Worm (Caenorhabditis elegans) whole organism, L2 larva: ENCODE measurements around the gene gpa-7.

ENCODE experiments used
- C34F6.9 ChIP-seq: fragments of 150-350 bp; optimal IDR thresholded peaks from 2 replicates; lab custom pipeline; 2014; ENCODE audit warnings: missing biosample characterization, missing genetic modification characterization
- F13H6.1 ChIP-seq: sonication (generic microtip); optimal IDR thresholded peaks from 2 replicates; lab custom pipeline; 2016; ENCODE audit warnings: missing genetic modification characterization, missing compliant biosample characterization
- R02D3.7 ChIP-seq: fragments of 150-350 bp; optimal IDR thresholded peaks from 2 replicates; lab custom pipeline; 2014; ENCODE audit warnings: missing biosample characterization, missing genetic modification characterization
- ZK546.5 ChIP-seq: sonication (generic microtip); optimal IDR thresholded peaks from 2 replicates; lab custom pipeline; 2017; ENCODE audit warnings: missing biosample characterization, missing genetic modification characterization
- alr-1 ChIP-seq: fragments of 150-350 bp; optimal IDR thresholded peaks from 2 replicates; lab custom pipeline; 2014; ENCODE audit warnings: missing biosample characterization, missing genetic modification characterization
- aly-2 ChIP-seq: fragments of 150-350 bp; optimal IDR thresholded peaks from 2 replicates; lab custom pipeline; 2014; ENCODE audit warnings: missing biosample characterization, missing genetic modification characterization
- ama-1 ChIP-seq: fragments of 150-350 bp; optimal IDR thresholded peaks from 2 replicates; lab custom pipeline; 2018; ENCODE audit warnings: inconsistent platforms
- blmp-1 ChIP-seq: sonication (generic microtip); optimal IDR thresholded peaks from 2 replicates; lab custom pipeline; 2017; ENCODE audit warnings: missing genetic modification characterization, mild to moderate bottlenecking, missing compliant biosample characterization, antibody characterized with exemption, moderate library complexity; ENCODE audit not compliant: insufficient read depth
- ceh-16 ChIP-seq: fragments of 150-350 bp; optimal IDR thresholded peaks from 2 replicates; lab custom pipeline; 2014; ENCODE audit warnings: missing biosample characterization, missing genetic modification characterization
- ceh-82 ChIP-seq: fragments of 150-350 bp; optimal IDR thresholded peaks from 2 replicates; lab custom pipeline; 2014; ENCODE audit warnings: missing biosample characterization, missing genetic modification characterization
- crh-2 ChIP-seq: sonication (generic microtip); optimal IDR thresholded peaks from 2 replicates; lab custom pipeline; 2017; ENCODE audit warnings: missing biosample characterization, missing genetic modification characterization
- dmd-4 ChIP-seq: sonication (generic microtip); optimal IDR thresholded peaks from 2 replicates; lab custom pipeline; 2017; ENCODE audit warnings: missing biosample characterization, missing genetic modification characterization
- egl-27 ChIP-seq: sonication (generic microtip); optimal IDR thresholded peaks from 3 replicates; lab custom pipeline; 2017; ENCODE audit warnings: missing biosample characterization, missing genetic modification reagents, missing genetic modification characterization
- elt-1 ChIP-seq: fragments of 150-350 bp; optimal IDR thresholded peaks from 2 replicates; lab custom pipeline; 2014; ENCODE audit warnings: missing biosample characterization, missing genetic modification characterization
- elt-3 ChIP-seq: sonication (generic microtip); optimal IDR thresholded peaks from 2 replicates; lab custom pipeline; 2017; ENCODE audit warnings: missing biosample characterization, missing genetic modification characterization
- fos-1 ChIP-seq: fragments of 150-350 bp; optimal IDR thresholded peaks from 2 replicates; lab custom pipeline; 2014; ENCODE audit warnings: missing biosample characterization, missing genetic modification characterization
- gmeb-1 ChIP-seq: fragments of 150-350 bp; optimal IDR thresholded peaks from 2 replicates; lab custom pipeline; 2014; ENCODE audit warnings: missing biosample characterization, missing genetic modification characterization
- lin-11 ChIP-seq: fragments of 150-350 bp; sonication (generic microtip); optimal IDR thresholded peaks from 2 replicates; lab custom pipeline; 2014; ENCODE audit warnings: missing biosample characterization, missing genetic modification characterization, inconsistent platforms, mixed read lengths
- lin-13 ChIP-seq: fragments of 150-350 bp; optimal IDR thresholded peaks from 2 replicates; lab custom pipeline; 2014; ENCODE audit warnings: missing biosample characterization, missing genetic modification reagents, missing genetic modification characterization
- lin-39 ChIP-seq: fragments of 150-350 bp; optimal IDR thresholded peaks from 2 replicates; lab custom pipeline; 2014; ENCODE audit warnings: missing biosample characterization, missing genetic modification reagents, missing genetic modification characterization
- lsy-2 ChIP-seq, 2 experiments: fragments of 150-350 bp in 1 of 2; sonication (generic microtip) in 1 of 2; optimal IDR thresholded peaks; 2 replicates each; lab custom pipeline; 2014 to 2017; ENCODE audit warnings: missing biosample characterization in 2 of 2, missing genetic modification characterization in 2 of 2
- mab-5 ChIP-seq: fragments of 150-350 bp; optimal IDR thresholded peaks from 2 replicates; lab custom pipeline; 2014; ENCODE audit warnings: missing biosample characterization, missing genetic modification characterization
- mbf-1 ChIP-seq: sonication (generic microtip); optimal IDR thresholded peaks from 2 replicates; lab custom pipeline; 2017; ENCODE audit warnings: missing biosample characterization, missing genetic modification characterization
- mdl-1 ChIP-seq, 2 experiments: fragments of 150-350 bp in 1 of 2; sonication (generic microtip) in 1 of 2; optimal IDR thresholded peaks; 2 replicates each; lab custom pipeline; 2017; ENCODE audit warnings: missing biosample characterization in 2 of 2, missing genetic modification characterization in 2 of 2
- nhr-10 ChIP-seq: sonication (generic microtip); optimal IDR thresholded peaks from 2 replicates; lab custom pipeline; 2017; ENCODE audit warnings: missing biosample characterization, missing genetic modification characterization
- nhr-11 ChIP-seq: fragments of 150-350 bp; optimal IDR thresholded peaks from 2 replicates; lab custom pipeline; 2014; ENCODE audit warnings: missing biosample characterization, missing genetic modification characterization
- nhr-12 ChIP-seq: fragments of 150-350 bp; optimal IDR thresholded peaks from 2 replicates; lab custom pipeline; 2014; ENCODE audit warnings: missing biosample characterization, missing genetic modification characterization
- nhr-129 ChIP-seq: fragments of 150-350 bp; optimal IDR thresholded peaks from 2 replicates; lab custom pipeline; 2014; ENCODE audit warnings: missing biosample characterization, missing genetic modification characterization
- nhr-21 ChIP-seq: fragments of 150-350 bp; optimal IDR thresholded peaks from 2 replicates; lab custom pipeline; 2014; ENCODE audit warnings: missing biosample characterization, missing genetic modification characterization
- nhr-237 ChIP-seq: fragments of 150-350 bp; optimal IDR thresholded peaks from 2 replicates; lab custom pipeline; 2014; ENCODE audit warnings: missing biosample characterization, missing genetic modification characterization
- nhr-25 ChIP-seq: fragments of 150-350 bp; sonication (generic microtip); optimal IDR thresholded peaks from 3 replicates; lab custom pipeline; 2014; ENCODE audit warnings: missing biosample characterization, missing genetic modification characterization
- nhr-6 ChIP-seq: fragments of 150-350 bp; optimal IDR thresholded peaks from 2 replicates; lab custom pipeline; 2014; ENCODE audit warnings: missing biosample characterization, missing genetic modification characterization
- nhr-77 ChIP-seq: fragments of 150-350 bp; optimal IDR thresholded peaks from 2 replicates; lab custom pipeline; 2014; ENCODE audit warnings: missing biosample characterization, missing genetic modification characterization
- peb-1 ChIP-seq: fragments of 150-350 bp; optimal IDR thresholded peaks from 2 replicates; lab custom pipeline; 2014; ENCODE audit warnings: missing biosample characterization, missing genetic modification characterization
- sem-4 ChIP-seq: fragments of 150-350 bp; optimal IDR thresholded peaks from 2 replicates; lab custom pipeline; 2014; ENCODE audit warnings: missing biosample characterization, missing genetic modification reagents, missing genetic modification characterization
- skn-1 ChIP-seq: sonication (generic microtip); optimal IDR thresholded peaks from 2 replicates; lab custom pipeline; 2017; ENCODE audit warnings: missing biosample characterization, missing genetic modification characterization
- sma-3 ChIP-seq: sonication (generic microtip); optimal IDR thresholded peaks from 2 replicates; lab custom pipeline; 2016; ENCODE audit warnings: missing genetic modification reagents, missing genetic modification characterization, missing compliant biosample characterization
- sma-9 ChIP-seq, 2 experiments: fragments of 150-350 bp in 1 of 2; sonication (generic microtip) in 1 of 2; optimal IDR thresholded peaks; 2 replicates each; lab custom pipeline; 2014 to 2016; ENCODE audit warnings: missing genetic modification characterization in 2 of 2, mild to moderate bottlenecking in 1 of 2, missing biosample characterization in 1 of 2, missing compliant biosample characterization in 1 of 2, missing genetic modification reagents in 1 of 2, moderate library complexity in 1 of 2
- snpc-4 ChIP-seq: fragments of 150-350 bp; optimal IDR thresholded peaks from 2 replicates; lab custom pipeline; 2014; ENCODE audit warnings: missing biosample characterization, missing genetic modification characterization
- unc-39 ChIP-seq: fragments of 150-350 bp; optimal IDR thresholded peaks from 2 replicates; lab custom pipeline; 2014; ENCODE audit warnings: missing biosample characterization, missing genetic modification characterization
- unc-55 ChIP-seq: fragments of 150-350 bp; sonication (generic microtip); optimal IDR thresholded peaks from 3 replicates; lab custom pipeline; 2014; ENCODE audit warnings: missing biosample characterization, missing genetic modification reagents, missing genetic modification characterization
- unc-62 ChIP-seq: fragments of 150-350 bp; optimal IDR thresholded peaks from 2 replicates; lab custom pipeline; 2014; ENCODE audit warnings: missing biosample characterization, missing genetic modification reagents, missing genetic modification characterization
- zag-1 ChIP-seq: fragments of 150-350 bp; optimal IDR thresholded peaks from 2 replicates; lab custom pipeline; 2014; ENCODE audit warnings: missing biosample characterization, missing genetic modification characterization
- ztf-1 ChIP-seq: fragments of 200-800 bp; sonication (Bioruptor generic); conservative IDR thresholded peaks from 2 replicates; pipeline ENCODE4 v1.3.6; 2022; ENCODE audit warnings: missing genetic modification characterization, missing compliant biosample characterization
- ztf-11 ChIP-seq: sonication (generic microtip); optimal IDR thresholded peaks from 2 replicates; lab custom pipeline; 2017; ENCODE audit warnings: missing biosample characterization, missing genetic modification characterization
- ztf-4 ChIP-seq: fragments of 150-350 bp; optimal IDR thresholded peaks from 2 replicates; lab custom pipeline; 2014; ENCODE audit warnings: missing biosample characterization, missing genetic modification characterization

The gpa-7 gene

ce11 chrIV:10424535-10424934 lies 20.7 kb downstream of the gpa-7 start, which contains the start of gene F13B12.1:
Gene F13B12.1, minus strand, starts transcription at chrIV:10424635.
- TF ChIP-seq ceh-16 (tag; lab: Kevin White, UChicago) (no peak), egl-27 (tag; lab: Kevin White, UChicago) (no peak), alr-1 (tag; lab: Kevin White, UChicago) (no peak), elt-3 (no peak), nhr-21 (no peak), unc-62 (GFP tag; lab: Kevin White, UChicago) (no peak), ZK546.5 (tag; lab: Kevin White, UChicago) (no peak), mab-5 (tag; lab: Kevin White, UChicago) (no peak), gmeb-1 (tag; lab: Kevin White, UChicago) (no peak), sma-9 (GFP tag; optimal IDR thresholded peaks at IDR 0.05; lab: Kevin White, UChicago) (no peak), sma-9 (tag; optimal IDR thresholded peaks at IDR 0.05; lab: Kevin White, UChicago) (no peak), lin-13 (GFP tag; lab: Kevin White, UChicago) (no peak), fos-1 (no peak)

ce11 chrIV:10425129-10425528 lies 21.3 kb downstream of the gpa-7 start:
- no peak for TF ChIP-seq ztf-4 (tag; lab: Kevin White, UChicago)
- TF ChIP-seq ama-1 (lab: Kevin White, UChicago): no peak
- TF ChIP-seq crh-2 (tag; lab: Kevin White, UChicago): peak; percentile 6
- no peak for TF ChIP-seq snpc-4
- no peak for TF ChIP-seq lin-11 (tag; lab: Kevin White, UChicago)
- TF ChIP-seq unc-55 (GFP tag; lab: Kevin White, UChicago): peak; percentile 47
- TF ChIP-seq blmp-1: no peak
- no peak for TF ChIP-seq sma-3 (GFP tag; lab: Kevin White, UChicago)
- TF ChIP-seq nhr-10 (tag; lab: Kevin White, UChicago): no peak
- no peak for TF ChIP-seq lin-39 (tag; lab: Kevin White, UChicago)
- no peak for TF ChIP-seq sma-9 (GFP tag; optimal IDR thresholded peaks at IDR 0.05; lab: Kevin White, UChicago)
- TF ChIP-seq sma-9 (tag; optimal IDR thresholded peaks at IDR 0.05; lab: Kevin White, UChicago): no peak
- TF ChIP-seq mbf-1 (tag; lab: Kevin White, UChicago): no peak
- TF ChIP-seq nhr-77 (tag; lab: Kevin White, UChicago): no peak
- peak; percentile 21 for TF ChIP-seq fos-1
- TF ChIP-seq elt-3: no peak
- peak; percentile 37 for TF ChIP-seq C34F6.9
- TF ChIP-seq nhr-6 (tag; lab: Kevin White, UChicago): no peak
- no peak for TF ChIP-seq nhr-25 (tag; lab: Kevin White, UChicago)
- TF ChIP-seq mab-5 (tag; lab: Kevin White, UChicago): no peak
- TF ChIP-seq nhr-11 (tag; lab: Kevin White, UChicago): no peak
- TF ChIP-seq ztf-11 (tag; lab: Kevin White, UChicago): no peak
- TF ChIP-seq nhr-129 (tag; lab: Kevin White, UChicago): peak; percentile 24
- peak; percentile 24 for TF ChIP-seq F13H6.1
- TF ChIP-seq lsy-2 (tag; optimal IDR thresholded peaks at IDR 0.05; lab: Kevin White, UChicago): peak in 1 of 2 experiments; percentile 53
- no peak for TF ChIP-seq zag-1
- TF ChIP-seq peb-1 (tag; lab: Kevin White, UChicago): no peak
- no peak for TF ChIP-seq sem-4 (tag; lab: Kevin White, UChicago)
- no peak for TF ChIP-seq nhr-21
- no peak for TF ChIP-seq nhr-237 (tag; lab: Kevin White, UChicago)
- TF ChIP-seq egl-27 (tag; lab: Kevin White, UChicago): no peak
- TF ChIP-seq R02D3.7 (tag; lab: Kevin White, UChicago): no peak
- no peak for TF ChIP-seq ztf-1 (GFP tag; lab: Robert Waterston, UW)
- no peak for TF ChIP-seq aly-2
- no peak for TF ChIP-seq nhr-12 (tag; lab: Kevin White, UChicago)
- TF ChIP-seq gmeb-1 (tag; lab: Kevin White, UChicago): no peak
- no peak for TF ChIP-seq skn-1 (tag; lab: Kevin White, UChicago)
- TF ChIP-seq unc-62 (GFP tag; lab: Kevin White, UChicago): no peak
- no peak for TF ChIP-seq dmd-4 (tag; lab: Kevin White, UChicago)
- TF ChIP-seq unc-39: no peak
- TF ChIP-seq elt-1 (tag; lab: Kevin White, UChicago): no peak
- TF ChIP-seq lin-13 (GFP tag; lab: Kevin White, UChicago): no peak
- no peak for TF ChIP-seq alr-1 (tag; lab: Kevin White, UChicago)
- no peak for TF ChIP-seq ceh-16 (tag; lab: Kevin White, UChicago)
- no peak for TF ChIP-seq ceh-82 (tag; lab: Kevin White, UChicago)
- TF ChIP-seq mdl-1 (tag; optimal IDR thresholded peaks at IDR 0.05; lab: Kevin White, UChicago): no peak
